Fruit fly (Drosophila melanogaster) whole organism, adult: ENCODE results near the gene CG15923.

Source experiments
- CG11617 ChIP-seq: fragments of 200-800 bp; sonication (Bioruptor generic); optimal IDR thresholded peaks from 2 replicates; lab custom pipeline; 2017; ENCODE audit warnings: mild to moderate bottlenecking, missing biosample characterization, missing genetic modification reagents, missing genetic modification characterization
- CG12768 ChIP-seq: fragments of 200-800 bp; sonication (Bioruptor generic); optimal IDR thresholded peaks from 2 replicates; lab custom pipeline; 2017; ENCODE audit warnings: missing biosample characterization, missing genetic modification characterization, mild to moderate bottlenecking, moderate library complexity, missing genetic modification reagents
- CG14711 ChIP-seq: fragments of 200-800 bp; sonication (Bioruptor generic); optimal IDR thresholded peaks from 2 replicates; lab custom pipeline; 2018; ENCODE audit warnings: missing biosample characterization, mild to moderate bottlenecking, missing genetic modification characterization, moderate library complexity
- CG1620 ChIP-seq: fragments of 200-800 bp; sonication (Bioruptor generic); optimal IDR thresholded peaks from 2 replicates; lab custom pipeline; 2016; ENCODE audit warnings: missing biosample characterization, missing genetic modification characterization
- CG33017 ChIP-seq: fragments of 200-800 bp; sonication (Bioruptor generic); optimal IDR thresholded peaks from 2 replicates; lab custom pipeline; 2018; ENCODE audit warnings: missing biosample characterization, mild to moderate bottlenecking, missing genetic modification characterization, moderate library complexity
- CG5204 ChIP-seq: fragments of 200-800 bp; sonication (Bioruptor generic); optimal IDR thresholded peaks from 2 replicates; lab custom pipeline; 2016; ENCODE audit warnings: missing biosample characterization, missing genetic modification characterization
- CG7045 ChIP-seq: fragments of 200-800 bp; sonication (Bioruptor generic); optimal IDR thresholded peaks from 2 replicates; lab custom pipeline; 2017; ENCODE audit warnings: missing biosample characterization, mild to moderate bottlenecking, missing genetic modification characterization
- CG7101 ChIP-seq: fragments of 200-800 bp; sonication (Bioruptor generic); optimal IDR thresholded peaks from 2 replicates; lab custom pipeline; 2018; ENCODE audit warnings: missing biosample characterization, mild to moderate bottlenecking, missing genetic modification characterization, moderate library complexity
- Clk ChIP-seq: fragments of 200-800 bp; sonication (Bioruptor generic); optimal IDR thresholded peaks from 2 replicates; lab custom pipeline; 2017; ENCODE audit warnings: missing biosample characterization, missing genetic modification characterization
- Crg-1 ChIP-seq: fragments of 200-800 bp; sonication (Bioruptor generic); optimal IDR thresholded peaks from 2 replicates; lab custom pipeline; 2016; ENCODE audit warnings: missing biosample characterization, missing genetic modification characterization
- Hr96 ChIP-seq: fragments of 200-800 bp; sonication (Bioruptor generic); optimal IDR thresholded peaks from 2 replicates; lab custom pipeline; 2016; ENCODE audit warnings: missing biosample characterization, missing genetic modification characterization
- Mnt ChIP-seq: fragments of 200-800 bp; sonication (Bioruptor generic); optimal IDR thresholded peaks from 2 replicates; lab custom pipeline; 2016; ENCODE audit warnings: missing biosample characterization, mild to moderate bottlenecking, missing genetic modification characterization
- bab1 ChIP-seq: fragments of 200-800 bp; sonication (Bioruptor generic); optimal IDR thresholded peaks from 3 replicates; lab custom pipeline; 2019; ENCODE audit warnings: missing biosample characterization, mild to moderate bottlenecking, missing genetic modification characterization, moderate library complexity
- cic ChIP-seq: fragments of 200-800 bp; sonication (Bioruptor generic); optimal IDR thresholded peaks from 2 replicates; lab custom pipeline; 2017; ENCODE audit warnings: missing biosample characterization, mild to moderate bottlenecking, missing genetic modification characterization, moderate library complexity
- cnc ChIP-seq, 2 experiments: fragments of >200 bp; optimal IDR thresholded peaks; 2 replicates each; lab custom pipeline; 2017
- kay ChIP-seq: fragments of 200-800 bp; sonication (Bioruptor generic); peaks from one replicate; lab custom pipeline; 2016; ENCODE audit warnings: missing biosample characterization, missing genetic modification characterization, borderline replicate concordance
- ovo ChIP-seq: fragments of 200-800 bp; sonication (Bioruptor generic); optimal IDR thresholded peaks from 2 replicates; lab custom pipeline; 2016; ENCODE audit warnings: missing biosample characterization, missing genetic modification characterization
- pad ChIP-seq: fragments of 200-800 bp; sonication (Bioruptor generic); optimal IDR thresholded peaks from 3 replicates; lab custom pipeline; 2017; ENCODE audit warnings: missing biosample characterization, missing genetic modification characterization, mild to moderate bottlenecking, moderate library complexity, missing genetic modification reagents
- tj ChIP-seq: fragments of 200-800 bp; sonication (Bioruptor generic); optimal IDR thresholded peaks from 3 replicates; lab custom pipeline; 2017; ENCODE audit warnings: missing biosample characterization, mild to moderate bottlenecking, missing genetic modification characterization, moderate library complexity
- toe ChIP-seq: fragments of 200-800 bp; sonication (Bioruptor generic); optimal IDR thresholded peaks from 2 replicates; lab custom pipeline; 2016; ENCODE audit warnings: missing biosample characterization, missing genetic modification characterization

Gene CG15923

DNA sequence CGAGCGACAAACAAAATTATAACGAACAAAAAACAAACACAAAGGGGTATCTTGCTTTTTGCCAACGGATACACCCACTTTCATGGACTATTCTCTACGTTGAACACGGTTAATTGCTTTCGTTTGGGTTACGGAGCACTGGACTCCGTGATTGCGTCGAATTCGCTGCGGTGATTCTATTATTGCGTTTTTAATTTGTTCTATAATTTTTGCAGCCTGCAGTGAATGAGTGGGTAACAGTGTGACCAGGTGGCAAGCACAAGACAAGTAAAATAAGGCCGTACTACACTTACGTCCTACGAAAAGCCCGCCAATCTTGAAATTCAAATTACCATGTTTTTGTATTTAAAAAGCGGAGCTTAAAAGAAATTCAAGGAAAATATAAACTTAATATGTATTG lies 31.1 kb downstream of the CG15923 start, which contains the start of gene CG16953:
CG16953 (minus strand) TSS at position 268 of the 400 bp plus-strand sequence.
- TF ChIP-seq Mnt (GFP tag; lab: Kevin White, UChicago), result peak; percentile 19
- TF ChIP-seq Crg-1, result no peak
- TF ChIP-seq tj, result no peak
- no peak for TF ChIP-seq Hr96
- no peak for TF ChIP-seq CG11617
- TF ChIP-seq cic (GFP tag; lab: Kevin White, UChicago), result peak; percentile 59
- peak; percentile 15 for TF ChIP-seq CG14711 (tag; lab: Kevin White, UChicago)
- peak; percentile 67 for TF ChIP-seq bab1 (GFP tag; lab: Kevin White, UChicago)
- no peak for TF ChIP-seq Clk (GFP tag; lab: Kevin White, UChicago)
- no peak for TF ChIP-seq CG5204
- TF ChIP-seq cnc (optimal IDR thresholded peaks at IDR 0.05; lab: Kevin White, UChicago), result no peak
- TF ChIP-seq CG12768 (GFP tag; lab: Kevin White, UChicago), result no peak
- TF ChIP-seq toe (GFP tag; lab: Kevin White, UChicago), result no peak
- no peak for TF ChIP-seq pad (GFP tag; lab: Kevin White, UChicago)
- no peak for TF ChIP-seq ovo (GFP tag; lab: Kevin White, UChicago)
- TF ChIP-seq CG7101 (tag; lab: Kevin White, UChicago), result no peak
- TF ChIP-seq CG7045 (GFP tag; lab: Kevin White, UChicago), result no peak
- TF ChIP-seq kay (GFP tag; lab: Kevin White, UChicago), result no peak
- TF ChIP-seq CG1620, result no peak
- TF ChIP-seq CG33017 (tag; lab: Kevin White, UChicago), result peak; percentile 20

DNA sequence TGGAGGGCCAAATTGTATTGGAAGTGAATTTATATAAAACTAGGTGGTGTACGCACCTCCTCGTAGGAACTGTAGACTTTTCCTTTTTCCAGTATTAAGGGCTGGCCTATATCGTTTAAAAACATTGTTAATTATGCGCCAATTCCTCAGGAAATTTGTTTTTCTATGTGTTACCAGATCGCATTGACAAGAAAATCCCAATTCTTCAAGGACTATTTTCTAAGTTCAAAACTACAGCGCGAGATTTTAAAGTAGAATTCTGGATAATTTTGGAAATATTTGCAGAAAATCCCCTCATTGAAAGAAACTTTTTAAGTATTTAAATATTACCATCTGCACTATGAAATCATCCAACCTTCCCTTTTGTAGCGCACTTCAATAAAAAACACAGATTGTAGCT lies 35.3 kb downstream of the CG15923 start, which contains the start of gene CG34008:
CG34008 (minus strand) TSS at position 147 of the 400 bp plus-strand sequence.
- TF ChIP-seq cic (GFP tag; lab: Kevin White, UChicago) (no peak), tj (no peak), CG33017 (tag; lab: Kevin White, UChicago) (no peak), Clk (GFP tag; lab: Kevin White, UChicago) (no peak), CG12768 (GFP tag; lab: Kevin White, UChicago) (no peak), Mnt (GFP tag; lab: Kevin White, UChicago) (no peak), CG5204 (no peak), toe (GFP tag; lab: Kevin White, UChicago) (no peak), bab1 (GFP tag; lab: Kevin White, UChicago) (no peak), kay (GFP tag; lab: Kevin White, UChicago) (no peak), cnc (optimal IDR thresholded peaks at IDR 0.05; lab: Kevin White, UChicago) (no peak), CG7101 (tag; lab: Kevin White, UChicago) (no peak), CG1620 (no peak), ovo (GFP tag; lab: Kevin White, UChicago) (no peak)

DNA sequence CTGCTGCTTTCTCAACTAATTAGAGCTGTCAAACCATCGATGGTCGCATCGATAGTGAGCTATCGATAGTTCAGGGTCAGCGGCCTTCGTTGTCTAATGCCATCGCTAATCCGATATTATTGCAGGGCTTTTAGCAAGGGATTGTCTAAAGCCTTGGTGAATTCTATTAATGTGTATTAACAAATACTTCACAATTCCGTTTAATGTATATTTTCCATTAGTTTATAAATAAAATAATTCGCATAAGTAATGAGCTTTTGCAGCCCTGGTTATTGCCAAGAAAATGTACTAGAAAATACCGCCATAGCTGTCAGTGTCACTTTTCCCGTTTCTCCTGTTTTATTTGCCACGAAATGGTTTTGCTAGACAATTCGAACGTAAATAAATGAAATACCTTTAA lies 36.9 kb downstream of the CG15923 start, which contains the start of the genes EloB and Srp14:
EloB (minus strand) TSS at position 35 of the 400 bp plus-strand sequence.
Srp14 (plus strand) TSS at position 300 of the 400 bp plus-strand sequence.
- peak; percentile 71 for TF ChIP-seq pad (GFP tag; lab: Kevin White, UChicago)
- TF ChIP-seq CG5204, result no peak
- peak; percentile 78 for TF ChIP-seq CG12768 (GFP tag; lab: Kevin White, UChicago)
- TF ChIP-seq Clk (GFP tag; lab: Kevin White, UChicago), result peak; percentile 71
- TF ChIP-seq CG7045 (GFP tag; lab: Kevin White, UChicago), result peak; percentile 70
- peak; percentile 71 for TF ChIP-seq ovo (GFP tag; lab: Kevin White, UChicago)
- TF ChIP-seq tj, result peak; percentile 67
- TF ChIP-seq CG33017 (tag; lab: Kevin White, UChicago), result peak; percentile 79
- TF ChIP-seq kay (GFP tag; lab: Kevin White, UChicago), result no peak
- TF ChIP-seq Hr96, result no peak
- peak; percentile 90 for TF ChIP-seq CG7101 (tag; lab: Kevin White, UChicago)
- TF ChIP-seq CG14711 (tag; lab: Kevin White, UChicago), result peak; percentile 81
- TF ChIP-seq CG11617, result peak; percentile 91
- peak; percentile 79 for TF ChIP-seq Crg-1
- TF ChIP-seq Mnt (GFP tag; lab: Kevin White, UChicago), result peak; percentile 85
- TF ChIP-seq cnc (optimal IDR thresholded peaks at IDR 0.05; lab: Kevin White, UChicago), result no peak
- peak; percentile 91 for TF ChIP-seq CG1620
- TF ChIP-seq cic (GFP tag; lab: Kevin White, UChicago), result peak; percentile 70
- TF ChIP-seq bab1 (GFP tag; lab: Kevin White, UChicago), result peak; percentile 94
- TF ChIP-seq toe (GFP tag; lab: Kevin White, UChicago), result no peak

DNA sequence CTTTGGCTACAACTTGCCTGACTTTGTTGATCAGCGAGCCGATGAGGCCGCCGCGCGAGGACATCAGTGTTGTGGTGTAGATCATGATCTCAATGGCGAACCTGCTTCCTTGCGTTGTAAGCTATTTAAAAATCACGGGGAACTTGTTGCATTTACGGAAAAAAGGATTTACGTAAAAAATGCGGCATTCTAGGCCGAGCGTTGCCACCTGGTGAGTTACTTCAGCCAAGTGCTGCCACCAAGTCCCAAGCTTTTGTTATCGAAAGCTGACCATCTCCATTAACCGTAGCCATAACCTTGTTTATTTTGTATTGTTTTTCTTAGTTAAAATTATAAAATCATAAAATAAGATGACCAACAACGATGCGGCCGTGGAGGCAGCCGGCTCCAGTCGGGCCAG lies 39.9 kb downstream of the CG15923 start, which contains the start of the genes TFAM and CG5412:
TFAM (minus strand) TSS at position 222 of the 400 bp plus-strand sequence.
CG5412 (plus strand) TSS at position 265 of the 400 bp plus-strand sequence.
- TF ChIP-seq pad (GFP tag; lab: Kevin White, UChicago), result no peak
- no peak for TF ChIP-seq ovo (GFP tag; lab: Kevin White, UChicago)
- peak; percentile 40 for TF ChIP-seq Mnt (GFP tag; lab: Kevin White, UChicago)
- TF ChIP-seq toe (GFP tag; lab: Kevin White, UChicago), result no peak
- TF ChIP-seq CG1620, result peak; percentile 15

DNA sequence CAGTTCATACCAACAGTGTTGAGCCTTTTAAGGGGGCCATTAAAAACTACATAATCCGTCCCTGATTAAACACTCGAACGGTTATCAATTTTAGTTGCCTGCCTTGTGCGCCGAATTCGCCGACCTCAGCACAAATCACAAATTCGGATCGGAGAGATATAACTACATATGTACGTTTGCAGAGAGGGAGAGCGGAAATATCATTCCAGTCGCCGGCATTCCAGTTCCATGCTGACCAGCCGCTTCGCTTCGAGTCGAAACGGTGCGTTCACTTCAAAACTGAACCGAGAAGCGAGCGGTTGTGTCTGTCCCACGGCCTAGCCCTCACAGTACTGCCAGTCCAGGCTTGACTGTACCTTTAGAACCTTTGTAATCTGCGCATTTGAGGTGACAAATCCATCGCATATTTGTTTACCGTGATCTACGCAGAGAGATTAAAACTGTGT lies 42.1 kb downstream of the CG15923 start:
- TF ChIP-seq CG33017 (tag; lab: Kevin White, UChicago), result peak; percentile 24
- no peak for TF ChIP-seq CG14711 (tag; lab: Kevin White, UChicago)
- peak; percentile 84 for TF ChIP-seq Mnt (GFP tag; lab: Kevin White, UChicago)
- peak; percentile 69 for TF ChIP-seq CG12768 (GFP tag; lab: Kevin White, UChicago)
- TF ChIP-seq CG5204, result no peak
- TF ChIP-seq bab1 (GFP tag; lab: Kevin White, UChicago), result peak; percentile 51
- peak; percentile 28 for TF ChIP-seq cic (GFP tag; lab: Kevin White, UChicago)
- peak; percentile 1 for TF ChIP-seq CG1620
- TF ChIP-seq ovo (GFP tag; lab: Kevin White, UChicago), result peak; percentile 6
- peak; percentile 68 for TF ChIP-seq pad (GFP tag; lab: Kevin White, UChicago)
- TF ChIP-seq CG11617, result peak; percentile 13
- peak; percentile 35 for TF ChIP-seq Crg-1
- TF ChIP-seq tj, result peak; percentile 95
- TF ChIP-seq CG7045 (GFP tag; lab: Kevin White, UChicago), result no peak
